Fruit fly (Drosophila melanogaster): Measurements from ENCODE around the gene CG7166.

The CG7166 gene

dm6 chr3L:21634152-21634689 lies 8.8 kb upstream of the CG7166 start, which contains the start of gene MED1:
Gene MED1, minus strand, starts transcription at chr3L:21634446.
- no peak for TF ChIP-seq CG17801 (GFP tag; optimal IDR thresholded peaks at IDR 0.05; ENCODE audit: partially characterized antibody)

- no peak for TF ChIP-seq CG17801 (GFP tag; optimal IDR thresholded peaks at IDR 0.05; ENCODE audit: partially characterized antibody)
Observed at dm6 chr3L:21626036-21626614, 678 bp upstream of the CG7166 start.

DNA sequence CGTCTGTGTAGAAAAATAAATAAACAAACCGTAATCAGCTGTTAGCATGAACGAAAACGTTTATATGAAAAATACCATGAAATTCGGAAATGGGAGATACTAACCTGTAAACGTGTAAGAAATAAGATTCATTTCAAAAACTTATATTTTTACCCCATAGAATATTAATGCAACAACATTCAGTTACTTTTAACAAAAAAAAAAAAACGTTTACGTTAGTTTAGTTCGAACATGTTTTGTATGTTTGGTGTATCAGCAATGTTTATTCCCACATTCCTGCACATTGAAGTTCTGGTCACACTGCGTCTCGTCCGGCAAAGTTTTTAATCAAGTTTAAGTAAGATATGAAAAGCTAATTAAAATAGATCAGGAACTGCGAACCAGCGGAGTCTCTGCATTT lies 8.1 kb downstream of the CG7166 start, which contains the start of the genes S1P and CG11307:
TSS of gene S1P (minus strand) at position 23 of the 400 bp plus-strand sequence.
TSS of gene CG11307 (plus strand) at position 270 of the 400 bp plus-strand sequence.
- TF ChIP-seq CG17801 (GFP tag; optimal IDR thresholded peaks at IDR 0.05; ENCODE audit: partially characterized antibody) = no peak

DNA sequence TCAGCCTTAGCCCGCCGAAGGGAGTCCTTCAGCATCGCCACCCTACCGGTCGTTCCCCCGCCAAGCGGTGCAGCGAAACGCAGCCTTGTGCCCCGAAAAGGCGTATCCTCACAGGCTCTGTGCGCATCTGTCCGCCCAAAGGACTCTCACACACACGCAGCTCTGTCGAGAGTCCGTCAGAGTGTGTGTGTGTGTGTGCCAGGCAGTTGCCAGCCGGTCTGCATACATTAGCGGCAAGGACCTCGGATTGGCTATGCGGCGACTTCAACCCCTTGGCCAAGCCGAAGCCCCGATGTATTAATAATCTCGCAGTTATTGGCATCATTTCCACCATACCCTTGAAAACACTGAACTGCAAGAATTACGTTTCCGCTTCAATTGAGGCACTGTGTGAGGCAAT lies 14.9 kb downstream of the CG7166 start:
- TF ChIP-seq CG17801 (GFP tag; optimal IDR thresholded peaks at IDR 0.05; ENCODE audit: partially characterized antibody) = no peak

DNA sequence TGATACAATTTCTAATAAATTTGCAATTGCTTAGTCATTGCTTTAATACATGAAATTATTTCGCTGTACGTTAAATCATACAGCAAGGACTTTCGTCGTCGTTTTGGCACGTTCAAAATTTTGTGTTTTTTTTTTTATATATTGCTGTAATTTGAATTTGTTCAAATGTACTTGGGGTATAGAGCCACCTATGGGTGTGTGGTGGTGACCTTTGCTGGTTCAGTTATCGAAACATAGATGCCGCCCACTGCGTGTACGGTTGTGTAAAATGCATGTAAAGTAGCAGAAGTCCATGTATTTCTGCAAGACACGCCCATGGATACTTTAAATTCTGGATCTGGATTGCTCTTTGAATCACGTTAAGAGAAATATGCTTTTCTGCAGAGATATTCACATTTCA lies 21.2 kb downstream of the CG7166 start:
- TF ChIP-seq CG17801 (GFP tag; optimal IDR thresholded peaks at IDR 0.05; ENCODE audit: partially characterized antibody) = no peak

- TF ChIP-seq CG17801 (GFP tag; optimal IDR thresholded peaks at IDR 0.05; ENCODE audit: partially characterized antibody) = no peak
Observed at dm6 chr3L:21602275-21602674, 23.2 kb downstream of the CG7166 start.

DNA sequence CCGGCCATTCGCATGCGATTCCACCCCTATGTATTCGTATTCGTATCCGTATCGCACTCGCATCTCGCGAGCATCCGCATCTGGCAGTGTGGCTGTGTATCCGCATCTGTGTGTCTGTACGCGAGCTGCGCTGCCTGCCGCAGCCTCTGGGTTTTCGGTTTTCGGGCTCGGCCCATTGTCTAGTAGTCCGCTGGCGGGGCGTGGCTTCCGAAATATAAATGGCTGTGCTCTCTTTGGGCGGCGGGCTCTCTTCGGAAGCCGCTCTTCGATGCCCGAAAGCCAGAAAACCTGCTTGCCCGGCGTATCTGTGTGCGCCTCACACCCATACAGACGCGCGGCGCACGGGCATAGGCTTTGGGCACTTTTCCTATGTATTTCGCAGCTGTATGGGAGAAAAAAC lies 27.1 kb downstream of the CG7166 start:
- TF ChIP-seq CG17801 (GFP tag; optimal IDR thresholded peaks at IDR 0.05; ENCODE audit: partially characterized antibody) = no peak

- no peak for TF ChIP-seq CG17801 (GFP tag; optimal IDR thresholded peaks at IDR 0.05; ENCODE audit: partially characterized antibody)
Observed at dm6 chr3L:21594408-21594807, 31.0 kb downstream of the CG7166 start.

dm6 chr3L:21591247-21591646 lies 34.2 kb downstream of the CG7166 start:
- TF ChIP-seq CG17801 (GFP tag; optimal IDR thresholded peaks at IDR 0.05; ENCODE audit: partially characterized antibody) = no peak

- TF ChIP-seq CG17801 (GFP tag; optimal IDR thresholded peaks at IDR 0.05; ENCODE audit: partially characterized antibody) = no peak
Observed at dm6 chr3L:21586528-21586927, 38.9 kb downstream of the CG7166 start, which contains the start of gene TfAP-2. Gene TfAP-2, plus strand, starts transcription at chr3L:21586828.

DNA sequence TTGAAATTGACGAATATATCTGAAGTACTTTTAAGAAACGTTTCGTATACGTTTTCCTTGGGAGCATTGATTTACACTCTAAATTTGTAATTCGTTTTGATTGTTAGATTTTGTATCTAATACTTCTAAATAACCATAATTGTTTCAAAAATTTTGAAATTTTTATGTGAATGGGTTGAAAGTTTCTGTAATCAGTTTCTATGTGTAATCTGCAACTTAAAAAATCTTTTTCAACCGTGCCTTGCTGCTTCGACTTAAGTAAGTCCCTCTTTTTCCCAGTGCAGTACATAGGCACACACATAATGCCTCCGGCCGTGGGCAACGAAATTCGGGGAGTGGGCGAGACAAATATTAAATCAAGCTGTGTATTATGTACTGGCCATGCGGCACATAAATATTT lies 40.0 kb downstream of the CG7166 start:
- TF ChIP-seq CG17801 (GFP tag; optimal IDR thresholded peaks at IDR 0.05; ENCODE audit: partially characterized antibody) = no peak

DNA sequence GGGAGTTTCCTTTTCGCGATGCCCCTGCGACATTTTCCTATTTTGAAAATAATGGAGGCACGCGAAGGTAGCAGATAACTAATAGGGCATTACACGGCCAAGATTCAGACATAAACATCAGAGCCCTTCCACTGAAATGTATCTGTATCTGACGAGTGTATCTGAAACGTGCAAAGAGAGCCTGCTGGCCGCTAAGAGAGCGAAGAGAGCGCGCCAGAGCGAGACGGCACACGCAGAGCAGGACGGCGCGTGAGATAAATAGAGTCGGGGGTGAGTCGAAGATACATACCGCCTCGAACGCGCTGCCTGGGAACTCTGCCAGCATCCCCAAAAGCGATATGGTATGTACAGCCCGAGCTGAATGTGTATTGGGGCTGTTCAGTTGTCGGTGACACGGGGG lies 40.8 kb downstream of the CG7166 start:
- no peak for TF ChIP-seq CG17801 (GFP tag; optimal IDR thresholded peaks at IDR 0.05; ENCODE audit: partially characterized antibody)

dm6 chr3L:21581984-21582383 lies 43.5 kb downstream of the CG7166 start:
- TF ChIP-seq CG17801 (GFP tag; optimal IDR thresholded peaks at IDR 0.05; ENCODE audit: partially characterized antibody) = no peak

- no peak for TF ChIP-seq CG17801 (GFP tag; optimal IDR thresholded peaks at IDR 0.05; ENCODE audit: partially characterized antibody)
Observed at dm6 chr3L:21574296-21574745, 51.1 kb downstream of the CG7166 start.

DNA sequence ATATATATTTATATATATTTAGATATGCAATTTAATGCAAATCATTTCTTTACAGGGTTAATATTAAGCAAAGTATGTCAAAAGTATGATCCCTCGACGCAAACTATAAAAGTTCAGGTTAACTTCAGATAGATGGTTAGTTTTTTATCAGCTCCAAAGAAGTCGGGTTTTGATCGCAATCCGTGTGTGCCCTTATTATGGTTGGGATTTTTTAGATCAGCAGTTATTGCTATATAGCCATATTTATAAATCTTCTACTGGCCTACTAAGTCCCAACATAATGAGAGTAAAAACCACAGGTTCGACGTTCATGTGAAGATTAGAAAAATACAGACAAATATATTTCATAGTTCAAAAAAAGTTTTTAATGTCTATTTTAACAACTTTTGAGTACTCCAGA lies 51.6 kb downstream of the CG7166 start, which contains the start of gene EMC10:
TSS of gene EMC10 (plus strand) at position 301 of the 400 bp plus-strand sequence.
- no peak for TF ChIP-seq CG17801 (GFP tag; optimal IDR thresholded peaks at IDR 0.05; ENCODE audit: partially characterized antibody)

Data from ovary, adult (tissue).